Worm (Caenorhabditis elegans): ENCODE data around the gene srh-139.

srh-139 gene

DNA sequence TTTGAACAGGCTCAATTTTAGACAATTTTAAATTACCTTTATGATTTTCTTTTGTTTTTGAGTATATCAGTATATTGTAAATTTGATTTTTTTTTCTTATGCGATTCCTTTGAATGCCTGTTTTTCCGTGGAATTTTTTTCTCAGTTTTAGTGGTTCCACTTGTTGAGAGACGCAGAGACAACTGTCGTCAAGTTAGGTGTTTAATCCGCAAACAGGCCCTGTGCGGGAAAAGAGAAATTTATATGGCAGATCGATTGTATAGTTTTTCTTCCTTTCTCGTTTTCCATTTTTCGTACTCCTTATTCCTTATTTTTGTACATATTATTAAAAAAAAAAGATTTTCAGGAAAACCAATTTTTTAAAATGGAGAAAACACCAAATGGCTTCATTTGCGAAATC lies 15.2 kb downstream of the srh-139 start, which contains the start of gene F36D3.1:
F36D3.1 (plus strand) TSS at position 347 of the 400 bp plus-strand sequence.
- TF ChIP-seq alr-1 (tag; optimal IDR thresholded peaks at IDR 0.05; ENCODE audit: borderline replicate concordance): no peak
- TF ChIP-seq lin-15B (tag; optimal IDR thresholded peaks at IDR 0.05): peak; percentile 26
- peak; percentile 59 for TF ChIP-seq unc-130 (tag; optimal IDR thresholded peaks at IDR 0.05)
- peak; percentile 64 for TF ChIP-seq snu-23 (GFP tag; optimal IDR thresholded peaks at IDR 0.05)
- peak; percentile 78 to 92 for TF ChIP-seq lin-35 (GFP tag; optimal IDR thresholded peaks at IDR 0.05)
- TF ChIP-seq mep-1 (tag; optimal IDR thresholded peaks at IDR 0.05): peak; percentile 68
- TF ChIP-seq nhr-47 (tag; optimal IDR thresholded peaks at IDR 0.05): peak; percentile 58
- TF ChIP-seq grh-1 (GFP tag; IDR thresholded peaks at IDR 0.05): no peak
- TF ChIP-seq nhr-19 (GFP tag; conservative IDR thresholded peaks at IDR 0.05): peak; percentile 26; the same call in 1 of the 2 replicates
- peak; percentile 42 for TF ChIP-seq lin-14 (GFP tag; optimal IDR thresholded peaks at IDR 0.05)
- TF ChIP-seq lin-13 (GFP tag; optimal IDR thresholded peaks at IDR 0.05): peak; percentile 45
- TF ChIP-seq nhr-85 (tag): no peak
- peak; percentile 54 for TF ChIP-seq swsn-7 (tag; optimal IDR thresholded peaks at IDR 0.05)
- no peak for TF ChIP-seq sptf-1 (tag; optimal IDR thresholded peaks at IDR 0.05)
- peak; percentile 17 to 49 (median 28) for TF ChIP-seq ceh-82 (tag; optimal IDR thresholded peaks at IDR 0.05)
- TF ChIP-seq snpc-4 (tag; optimal IDR thresholded peaks at IDR 0.05): peak; percentile 38
- TF ChIP-seq rnt-1 (tag; optimal IDR thresholded peaks at IDR 0.05): peak; percentile 63
- TF ChIP-seq ceh-63 (GFP tag; optimal IDR thresholded peaks at IDR 0.05): no peak
- TF ChIP-seq xbp-1 (tag; optimal IDR thresholded peaks at IDR 0.05): peak; percentile 39
- TF ChIP-seq F16B12.6 (tag; optimal IDR thresholded peaks at IDR 0.05): peak; percentile 84
- peak; percentile 22 for TF ChIP-seq nhr-20 (tag; optimal IDR thresholded peaks at IDR 0.05)
- peak; percentile 91 to 92 for TF ChIP-seq efl-1 (optimal IDR thresholded peaks at IDR 0.05)
- TF ChIP-seq efl-1 (GFP tag; optimal IDR thresholded peaks at IDR 0.05 in 1 of 2): peak; percentile 88 to 99
- TF ChIP-seq ama-1 (optimal IDR thresholded peaks at IDR 0.05): no peak
- peak; percentile 83 to 90 (median 85) for TF ChIP-seq dpl-1 (GFP tag; optimal IDR thresholded peaks at IDR 0.05)
- peak; percentile 40 for TF ChIP-seq skn-1 (tag; optimal IDR thresholded peaks at IDR 0.05)
- TF ChIP-seq dsc-1 (tag; optimal IDR thresholded peaks at IDR 0.05): peak; percentile 15
- no peak for TF ChIP-seq tlp-1 (tag; optimal IDR thresholded peaks at IDR 0.05)
- peak; percentile 28 for TF ChIP-seq tbx-2 (tag; optimal IDR thresholded peaks at IDR 0.05)
- TF ChIP-seq C16A3.4 (tag; optimal IDR thresholded peaks at IDR 0.05): peak; percentile 43
- TF ChIP-seq isw-1 (GFP tag; IDR thresholded peaks at IDR 0.05): no peak
- no peak for TF ChIP-seq aha-1 (tag; optimal IDR thresholded peaks at IDR 0.05)
- TF ChIP-seq blmp-1 (tag; optimal IDR thresholded peaks at IDR 0.05): peak; percentile 71
- TF ChIP-seq unc-86 (tag; optimal IDR thresholded peaks at IDR 0.05): peak; percentile 7
- TF ChIP-seq egl-27 (tag; optimal IDR thresholded peaks at IDR 0.05): no peak
- TF ChIP-seq nhr-90 (tag; optimal IDR thresholded peaks at IDR 0.05; ENCODE audit: poor library complexity): peak; percentile 15
- peak; percentile 57 to 83 for TF ChIP-seq lsy-2 (tag; optimal IDR thresholded peaks at IDR 0.05)
- TF ChIP-seq jun-1 (tag; optimal IDR thresholded peaks at IDR 0.05): no peak

DNA sequence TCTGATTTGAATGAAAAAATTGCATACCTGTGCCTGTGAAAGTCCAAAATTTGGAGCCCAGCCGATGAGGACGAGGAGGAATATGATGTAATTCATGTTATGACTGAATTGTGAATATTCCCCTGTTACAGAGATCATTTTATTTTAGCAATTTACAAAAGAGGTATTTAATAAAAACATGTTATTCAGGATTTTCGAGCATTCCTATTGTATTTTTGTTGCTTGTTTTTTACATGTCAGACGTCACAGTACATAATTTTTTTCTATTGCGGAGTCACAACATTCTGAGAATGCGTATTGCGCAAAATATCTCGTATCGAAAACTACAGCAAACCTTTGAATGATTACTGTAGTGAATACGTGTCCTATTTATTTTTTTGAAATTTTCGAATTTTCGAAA lies 19.4 kb downstream of the srh-139 start, which contains the start of gene F36D3.14:
F36D3.14 (minus strand) TSS at position 101 of the 400 bp plus-strand sequence.
- TF ChIP-seq sox-4 (tag; optimal IDR thresholded peaks at IDR 0.05): no peak
- TF ChIP-seq ceh-63 (GFP tag; optimal IDR thresholded peaks at IDR 0.05): no peak
- TF ChIP-seq aly-2 (tag; optimal IDR thresholded peaks at IDR 0.05): no peak
- TF ChIP-seq efl-3 (GFP tag; optimal IDR thresholded peaks at IDR 0.05): no peak
- TF ChIP-seq nhr-84 (tag; optimal IDR thresholded peaks at IDR 0.05): no peak
- no peak for TF ChIP-seq skn-1 (tag; optimal IDR thresholded peaks at IDR 0.05)
- no peak for TF ChIP-seq ceh-88 (GFP tag; IDR thresholded peaks at IDR 0.05)
- no peak for TF ChIP-seq nhr-28 (tag; optimal IDR thresholded peaks at IDR 0.05)
- TF ChIP-seq nhr-237 (tag; optimal IDR thresholded peaks at IDR 0.05): no peak
- no peak for TF ChIP-seq elt-3 (tag; optimal IDR thresholded peaks at IDR 0.05)
- no peak for TF ChIP-seq dsc-1 (tag; optimal IDR thresholded peaks at IDR 0.05)
- TF ChIP-seq unc-130 (tag; optimal IDR thresholded peaks at IDR 0.05): no peak
- TF ChIP-seq efl-1 (optimal IDR thresholded peaks at IDR 0.05): no peak
- no peak for TF ChIP-seq efl-1 (GFP tag; optimal IDR thresholded peaks at IDR 0.05 in 1 of 2)
- no peak for TF ChIP-seq Y116A8C.19 (tag; optimal IDR thresholded peaks at IDR 0.05; ENCODE audit: borderline replicate concordance)

Data from whole organism, L1 larva.